Fruit fly (Drosophila melanogaster) whole organism, embryonic: ENCODE measurements around the gene CG5070.

ENCODE experiments used
- Aef1 ChIP-seq: fragments of 200-800 bp; sonication (Bioruptor generic); IDR thresholded peaks from 3 replicates; pipeline ENCODE4 v1.3.6; 2022; ENCODE audit warnings: missing biosample characterization, missing genetic modification characterization
- Asciz ChIP-seq: fragments of 200-800 bp; sonication (Bioruptor generic); optimal IDR thresholded peaks from 2 replicates; lab custom pipeline; 2017; ENCODE audit warnings: missing biosample characterization, mild to moderate bottlenecking, missing genetic modification characterization, missing genetic modification reagents
- Atf3 ChIP-seq: fragments of 200-800 bp; sonication (Bioruptor generic); optimal IDR thresholded peaks from 3 replicates; lab custom pipeline; 2016; ENCODE audit warnings: missing biosample characterization, missing genetic modification characterization
- Awh ChIP-seq: fragments of 200-800 bp; sonication (Bioruptor generic); IDR thresholded peaks from 2 replicates; pipeline ENCODE4, ENCODE4 v1.3.6; 2022; ENCODE audit warnings: missing biosample characterization, missing genetic modification characterization
- B-H2 ChIP-seq: fragments of 200-800 bp; sonication (Bioruptor generic); optimal IDR thresholded peaks from 2 replicates; lab custom pipeline; 2018; ENCODE audit warnings: missing biosample characterization, mild to moderate bottlenecking, missing genetic modification characterization
- CG10654 ChIP-seq: fragments of 200-800 bp; sonication (Bioruptor generic); optimal IDR thresholded peaks from 2 replicates; lab custom pipeline; 2016; ENCODE audit warnings: missing biosample characterization, missing genetic modification characterization
- CG11456 ChIP-seq: fragments of 200-800 bp; sonication (Bioruptor generic); IDR thresholded peaks from 3 replicates; pipeline ENCODE4 v1.3.6; 2022; ENCODE audit warnings: missing biosample characterization, missing genetic modification characterization
- CG11696 ChIP-seq: fragments of 200-800 bp; sonication (Bioruptor generic); IDR thresholded peaks from 2 replicates; pipeline ENCODE4 v1.3.6; 2022; ENCODE audit warnings: missing biosample characterization, missing genetic modification characterization
- CG13287 ChIP-seq: fragments of 200-800 bp; sonication (Bioruptor generic); IDR thresholded peaks from 2 replicates; pipeline ENCODE4 v1.3.6; 2022; ENCODE audit warnings: missing biosample characterization, missing genetic modification characterization; ENCODE audit not compliant: partially characterized antibody
- CG15073 ChIP-seq: fragments of 200-800 bp; sonication (Bioruptor generic); optimal IDR thresholded peaks from 2 replicates; lab custom pipeline; 2016; ENCODE audit warnings: missing biosample characterization, missing genetic modification characterization
- CG17829 ChIP-seq: fragments of 200-800 bp; optimal IDR thresholded peaks from 2 replicates; lab custom pipeline; 2019; ENCODE audit warnings: missing biosample characterization, mild to moderate bottlenecking, missing genetic modification characterization, moderate library complexity
- CG18764 ChIP-seq: fragments of 200-800 bp; sonication (Bioruptor generic); optimal IDR thresholded peaks from 3 replicates; lab custom pipeline; 2016; ENCODE audit warnings: missing biosample characterization, missing genetic modification characterization
- CG4424 ChIP-seq: fragments of 200-800 bp; sonication (Bioruptor generic); optimal IDR thresholded peaks from 3 replicates; lab custom pipeline; 2016; ENCODE audit warnings: missing biosample characterization, missing genetic modification characterization
- CG6175 ChIP-seq: fragments of 200-800 bp; sonication (Bioruptor generic); IDR thresholded peaks from 3 replicates; pipeline ENCODE4 v1.3.6; 2022; ENCODE audit warnings: missing biosample characterization, missing genetic modification characterization
- CG6813 ChIP-seq: fragments of 200-800 bp; sonication (Bioruptor generic); optimal IDR thresholded peaks from 2 replicates; lab custom pipeline; 2017; ENCODE audit warnings: missing biosample characterization, missing genetic modification characterization, mild to moderate bottlenecking, moderate library complexity, missing genetic modification reagents
- CG7271 ChIP-seq: fragments of 200-800 bp; sonication (Bioruptor generic); optimal IDR thresholded peaks from 2 replicates; lab custom pipeline; 2018; ENCODE audit warnings: missing biosample characterization, mild to moderate bottlenecking, missing genetic modification characterization, moderate library complexity
- CG8281 ChIP-seq: fragments of 200-800 bp; sonication (Bioruptor generic); optimal IDR thresholded peaks from 2 replicates; lab custom pipeline; 2018; ENCODE audit warnings: missing biosample characterization, mild to moderate bottlenecking, missing genetic modification characterization, moderate library complexity
- CG8924 ChIP-seq: fragments of 200-800 bp; optimal IDR thresholded peaks from 3 replicates; lab custom pipeline; 2019; ENCODE audit warnings: missing biosample characterization, mild to moderate bottlenecking, missing genetic modification characterization, moderate library complexity
- D19A ChIP-seq: fragments of 200-800 bp; optimal IDR thresholded peaks from 3 replicates; lab custom pipeline; 2019; ENCODE audit warnings: missing biosample characterization, mild to moderate bottlenecking, missing genetic modification characterization, moderate library complexity
- Dad ChIP-seq: fragments of 200-800 bp; sonication (Bioruptor generic); optimal IDR thresholded peaks from 3 replicates; lab custom pipeline; 2016; ENCODE audit warnings: missing biosample characterization, missing genetic modification characterization
- Dip2 ChIP-seq: fragments of 200-800 bp; sonication (Bioruptor generic); IDR thresholded peaks from 2 replicates; pipeline ENCODE4 v1.3.6; 2022; ENCODE audit warnings: missing biosample characterization, missing genetic modification characterization
- Drgx ChIP-seq: fragments of 200-800 bp; sonication (Bioruptor generic); IDR thresholded peaks from 2 replicates; pipeline ENCODE4 v1.3.6; 2022; ENCODE audit warnings: missing biosample characterization, missing genetic modification characterization
- Eip74EF ChIP-seq, 2 experiments: fragments of 200-800 bp in 1 of 2; fragments of >200 bp in 1 of 2; sonication (Bioruptor generic) in 1 of 2; optimal IDR thresholded peaks; 2 replicates each; lab custom pipeline; 2017 to 2019; ENCODE audit warnings: missing biosample characterization in 2 of 2, missing genetic modification characterization in 2 of 2, mild to moderate bottlenecking in 1 of 2, moderate library complexity in 1 of 2
- Elba2 ChIP-seq: fragments of 200-800 bp; sonication (Bioruptor generic); optimal IDR thresholded peaks from 3 replicates; lab custom pipeline; 2016; ENCODE audit warnings: missing biosample characterization, missing genetic modification characterization
- Hand ChIP-seq: fragments of 200-800 bp; sonication (Bioruptor generic); optimal IDR thresholded peaks from 2 replicates; lab custom pipeline; 2017; ENCODE audit warnings: mild to moderate bottlenecking, missing biosample characterization, missing genetic modification reagents, missing genetic modification characterization
- Hr51 ChIP-seq, 2 experiments: fragments of 200-800 bp; sonication (Bioruptor generic); optimal IDR thresholded peaks; 2 replicates in 1 of 2; 3 replicates in 1 of 2; lab custom pipeline; 2016 to 2018; ENCODE audit warnings: missing biosample characterization in 2 of 2, missing genetic modification characterization in 2 of 2, mild to moderate bottlenecking in 1 of 2, moderate library complexity in 1 of 2
- Jarid2 ChIP-seq: fragments of 200-800 bp; sonication (Bioruptor generic); optimal IDR thresholded peaks from 3 replicates; lab custom pipeline; 2017; ENCODE audit warnings: mild to moderate bottlenecking, missing biosample characterization, missing genetic modification reagents, missing genetic modification characterization
- NC2α ChIP-seq: fragments of 200-800 bp; sonication (Bioruptor generic); optimal IDR thresholded peaks from 2 replicates; lab custom pipeline; 2016; ENCODE audit warnings: missing biosample characterization, missing genetic modification characterization
- NC2β ChIP-seq: fragments of 200-800 bp; sonication (Bioruptor generic); optimal IDR thresholded peaks from 2 replicates; lab custom pipeline; 2016; ENCODE audit warnings: missing biosample characterization, missing genetic modification characterization
- Nf-YB ChIP-seq: fragments of 200-800 bp; sonication (Bioruptor generic); optimal IDR thresholded peaks from 3 replicates; lab custom pipeline; 2019; ENCODE audit warnings: missing biosample characterization, mild to moderate bottlenecking, missing genetic modification characterization, moderate library complexity
- Ptx1 ChIP-seq: fragments of 200-800 bp; sonication (Bioruptor generic); IDR thresholded peaks from 2 replicates; pipeline ENCODE4 v1.3.6; 2022; ENCODE audit warnings: missing biosample characterization, missing genetic modification characterization
- Xrp1 ChIP-seq: fragments of 200-800 bp; sonication (Bioruptor generic); IDR thresholded peaks from 2 replicates; pipeline ENCODE4 v1.3.6; 2022; ENCODE audit warnings: missing biosample characterization, missing genetic modification characterization
- ara ChIP-seq: fragments of 200-800 bp; sonication (Bioruptor generic); IDR thresholded peaks from 2 replicates; pipeline ENCODE4 v1.3.6; 2022; ENCODE audit warnings: missing biosample characterization, missing genetic modification characterization
- crp ChIP-seq, 2 experiments: fragments of 200-800 bp; sonication (Bioruptor generic); optimal IDR thresholded peaks; 2 replicates in 1 of 2; 3 replicates in 1 of 2; lab custom pipeline; 2017; ENCODE audit warnings: missing biosample characterization in 2 of 2, missing genetic modification characterization in 2 of 2, mild to moderate bottlenecking in 1 of 2, moderate library complexity in 1 of 2
- dmrt99B ChIP-seq: fragments of 200-800 bp; sonication (Bioruptor generic); optimal IDR thresholded peaks from 2 replicates; lab custom pipeline; 2018; ENCODE audit warnings: missing biosample characterization, mild to moderate bottlenecking, missing genetic modification characterization, moderate library complexity
- fru ChIP-seq: fragments of >200 bp; optimal IDR thresholded peaks from 2 replicates; lab custom pipeline; 2017
- gsb-n ChIP-seq: fragments of 200-800 bp; sonication (Bioruptor generic); optimal IDR thresholded peaks from 3 replicates; lab custom pipeline; 2018; ENCODE audit warnings: missing biosample characterization, mild to moderate bottlenecking, missing genetic modification characterization
- hbn ChIP-seq: fragments of 200-800 bp; sonication (Bioruptor generic); IDR thresholded peaks from 2 replicates; pipeline ENCODE4 v1.3.6; 2022; ENCODE audit warnings: missing biosample characterization, missing genetic modification characterization; ENCODE audit not compliant: partially characterized antibody
- oc ChIP-seq: fragments of 200-800 bp; sonication (Bioruptor generic); optimal IDR thresholded peaks from 2 replicates; lab custom pipeline; 2018; ENCODE audit warnings: missing biosample characterization, mild to moderate bottlenecking, missing genetic modification characterization, moderate library complexity
- odd ChIP-seq: fragments of 200-800 bp; sonication (Bioruptor generic); optimal IDR thresholded peaks from 2 replicates; lab custom pipeline; 2017; ENCODE audit warnings: missing biosample characterization, mild to moderate bottlenecking, missing genetic modification characterization
- onecut ChIP-seq: fragments of 200-800 bp; sonication (Bioruptor generic); IDR thresholded peaks from 2 replicates; pipeline ENCODE4 v1.3.6; 2022; ENCODE audit warnings: missing biosample characterization, missing genetic modification characterization
- pum ChIP-seq: fragments of 200-800 bp; sonication (Bioruptor generic); optimal IDR thresholded peaks from 2 replicates; lab custom pipeline; 2016; ENCODE audit warnings: missing biosample characterization, missing genetic modification characterization
- slp2 ChIP-seq: fragments of 200-800 bp; sonication (Bioruptor generic); optimal IDR thresholded peaks from 2 replicates; lab custom pipeline; 2016; ENCODE audit warnings: missing biosample characterization, missing genetic modification characterization
- so ChIP-seq: fragments of 200-800 bp; sonication (Bioruptor generic); IDR thresholded peaks from 3 replicates; pipeline ENCODE4 v1.3.6; 2022; ENCODE audit warnings: missing biosample characterization, missing genetic modification characterization
- sob ChIP-seq: fragments of 200-800 bp; sonication (Bioruptor generic); IDR thresholded peaks from 2 replicates; pipeline ENCODE4 v1.3.6; 2022; ENCODE audit warnings: missing biosample characterization, missing genetic modification characterization
- tll ChIP-seq, 2 experiments: fragments of 200-800 bp in 1 of 2; fragments of >200 bp in 1 of 2; sonication (Bioruptor generic) in 1 of 2; optimal IDR thresholded peaks; 2 replicates each; lab custom pipeline; 2017 to 2019; ENCODE audit warnings: missing biosample characterization in 2 of 2, missing genetic modification characterization in 2 of 2, mild to moderate bottlenecking in 1 of 2, moderate library complexity in 1 of 2
- unpg ChIP-seq: fragments of 200-800 bp; sonication (Bioruptor generic); optimal IDR thresholded peaks from 3 replicates; lab custom pipeline; 2018; ENCODE audit warnings: missing biosample characterization, mild to moderate bottlenecking, missing genetic modification characterization, moderate library complexity
- vnd ChIP-seq: fragments of 200-800 bp; sonication (Bioruptor generic); IDR thresholded peaks from 3 replicates; pipeline ENCODE4 v1.3.6; 2022; ENCODE audit warnings: missing biosample characterization, missing genetic modification characterization; ENCODE audit not compliant: partially characterized antibody
- wor ChIP-seq: fragments of 200-800 bp; sonication (Bioruptor generic); IDR thresholded peaks from 2 replicates; pipeline ENCODE4 v1.3.6; 2022; ENCODE audit warnings: missing biosample characterization, missing genetic modification characterization
- zen ChIP-seq: fragments of 200-800 bp; sonication (Bioruptor generic); optimal IDR thresholded peaks from 3 replicates; lab custom pipeline; 2018; ENCODE audit warnings: missing biosample characterization, mild to moderate bottlenecking, missing genetic modification characterization, moderate library complexity

The CG5070 gene

dm6 chrX:17176542-17176941 lies 26.4 kb upstream of the CG5070 start (continued):
- TF ChIP-seq Jarid2 (GFP tag; lab: Kevin White, UChicago) = no peak
- no peak for TF ChIP-seq CG10654
- peak; percentile 36 to 67 for TF ChIP-seq Hr51 (GFP tag; optimal IDR thresholded peaks at IDR 0.05; lab: Kevin White, UChicago)
- TF ChIP-seq CG6813 (GFP tag; lab: Kevin White, UChicago) = peak; percentile 32
- TF ChIP-seq CG7271 (tag; lab: Kevin White, UChicago) = no peak
- TF ChIP-seq Atf3 (GFP tag; lab: Kevin White, UChicago) = no peak
- 0 out of 3 replicates have a peak, but pooled peaks have one; percentile 14 for TF ChIP-seq CG11456 (GFP tag; lab: Robert Waterston, UW)
- peak; percentile 66 for TF ChIP-seq oc (tag; lab: Kevin White, UChicago)
- TF ChIP-seq onecut = peak; percentile 23
- peak; percentile 60 for TF ChIP-seq Drgx (GFP tag; lab: Robert Waterston, UW)
- peak; percentile 46 for TF ChIP-seq pum (GFP tag; lab: Kevin White, UChicago)
- TF ChIP-seq Eip74EF (GFP tag; optimal IDR thresholded peaks at IDR 0.05; lab: Kevin White, UChicago) = no peak
- peak; percentile 41 for TF ChIP-seq CG4424 (GFP tag; lab: Kevin White, UChicago)
- no peak for TF ChIP-seq Elba2 (GFP tag; lab: Kevin White, UChicago)
- no peak for TF ChIP-seq Hand (GFP tag; lab: Kevin White, UChicago)
- TF ChIP-seq so (GFP tag; lab: Robert Waterston, UW) = no peak
- TF ChIP-seq vnd (GFP tag; lab: Robert Waterston, UW) = no peak
- peak; percentile 32 for TF ChIP-seq CG8924
- peak; percentile 43; the same call in 2 of the 3 replicates for TF ChIP-seq Aef1
- TF ChIP-seq gsb-n (tag; lab: Kevin White, UChicago) = no peak
- peak; percentile 68 for TF ChIP-seq dmrt99B
- peak; percentile 7 for TF ChIP-seq CG18764 (GFP tag; lab: Kevin White, UChicago)
- no peak for TF ChIP-seq CG6175 (GFP tag; lab: Robert Waterston, UW)
- TF ChIP-seq Awh (GFP tag; lab: Robert Waterston, UW) = peak; percentile 74; the same call in 1 of the 2 replicates
- no peak for TF ChIP-seq Dip2 (GFP tag; lab: Robert Waterston, UW)
- TF ChIP-seq ara (GFP tag; lab: Robert Waterston, UW) = 0 out of 2 replicates have a peak, but pooled peaks have one; percentile 35
- no peak for TF ChIP-seq tll (GFP tag; optimal IDR thresholded peaks at IDR 0.05; lab: Kevin White, UChicago)
- no peak for TF ChIP-seq zen (tag; lab: Kevin White, UChicago)
- no peak for TF ChIP-seq fru
- peak; percentile 47 for TF ChIP-seq Asciz (GFP tag; lab: Kevin White, UChicago)
- peak; percentile 0 for TF ChIP-seq NC2β (GFP tag; lab: Kevin White, UChicago)
- TF ChIP-seq slp2 (GFP tag; lab: Kevin White, UChicago) = peak; percentile 46
- peak; percentile 57 for TF ChIP-seq unpg (GFP tag; lab: Kevin White, UChicago)
- no peak for TF ChIP-seq B-H2
- TF ChIP-seq CG13287 = no peak
- peak; percentile 67; the same call in 1 of the 2 replicates for TF ChIP-seq Xrp1 (GFP tag; lab: Robert Waterston, UW)
- peak; percentile 17 for TF ChIP-seq CG17829 (tag; lab: Kevin White, UChicago)
- TF ChIP-seq D19A (tag; lab: Kevin White, UChicago) = peak; percentile 34
- TF ChIP-seq Nf-YB (GFP tag; lab: Kevin White, UChicago) = no peak
- peak; percentile 29 for TF ChIP-seq odd (GFP tag; lab: Kevin White, UChicago)
- no peak for TF ChIP-seq NC2α (GFP tag; lab: Kevin White, UChicago)
- 0 out of 2 replicates have a peak, but pooled peaks have one; percentile 29 for TF ChIP-seq CG11696 (GFP tag; lab: Robert Waterston, UW)
- peak; percentile 75 for TF ChIP-seq Ptx1 (GFP tag; lab: Robert Waterston, UW)
- TF ChIP-seq Dad (GFP tag; lab: Kevin White, UChicago) = no peak
- TF ChIP-seq crp (GFP tag; optimal IDR thresholded peaks at IDR 0.05; lab: Kevin White, UChicago) = peak in 1 of 2 experiments; percentile 37
- no peak for TF ChIP-seq CG15073 (GFP tag; lab: Kevin White, UChicago)
- no peak for TF ChIP-seq CG8281 (tag; lab: Kevin White, UChicago)
- TF ChIP-seq hbn (GFP tag; lab: Robert Waterston, UW) = no peak
- TF ChIP-seq sob = 0 out of 2 replicates have a peak, but pooled peaks have one; percentile 56
- no peak for TF ChIP-seq wor (GFP tag; lab: Robert Waterston, UW)
